Worm (Caenorhabditis elegans) whole organism, L2 larva: Measurements from ENCODE around the gene dcaf-13.

Experiments used
- C34F6.9 ChIP-seq: fragments of 150-350 bp; optimal IDR thresholded peaks from 2 replicates; lab custom pipeline; 2014; ENCODE audit warnings: missing biosample characterization, missing genetic modification characterization
- F13H6.1 ChIP-seq: sonication (generic microtip); optimal IDR thresholded peaks from 2 replicates; lab custom pipeline; 2016; ENCODE audit warnings: missing genetic modification characterization, missing compliant biosample characterization
- ZK546.5 ChIP-seq: sonication (generic microtip); optimal IDR thresholded peaks from 2 replicates; lab custom pipeline; 2017; ENCODE audit warnings: missing biosample characterization, missing genetic modification characterization
- aly-2 ChIP-seq: fragments of 150-350 bp; optimal IDR thresholded peaks from 2 replicates; lab custom pipeline; 2014; ENCODE audit warnings: missing biosample characterization, missing genetic modification characterization
- ama-1 ChIP-seq: fragments of 150-350 bp; optimal IDR thresholded peaks from 2 replicates; lab custom pipeline; 2018; ENCODE audit warnings: inconsistent platforms
- ceh-82 ChIP-seq: fragments of 150-350 bp; optimal IDR thresholded peaks from 2 replicates; lab custom pipeline; 2014; ENCODE audit warnings: missing biosample characterization, missing genetic modification characterization
- crh-2 ChIP-seq: sonication (generic microtip); optimal IDR thresholded peaks from 2 replicates; lab custom pipeline; 2017; ENCODE audit warnings: missing biosample characterization, missing genetic modification characterization
- egl-27 ChIP-seq: sonication (generic microtip); optimal IDR thresholded peaks from 3 replicates; lab custom pipeline; 2017; ENCODE audit warnings: missing biosample characterization, missing genetic modification reagents, missing genetic modification characterization
- elt-1 ChIP-seq: fragments of 150-350 bp; optimal IDR thresholded peaks from 2 replicates; lab custom pipeline; 2014; ENCODE audit warnings: missing biosample characterization, missing genetic modification characterization
- elt-3 ChIP-seq: sonication (generic microtip); optimal IDR thresholded peaks from 2 replicates; lab custom pipeline; 2017; ENCODE audit warnings: missing biosample characterization, missing genetic modification characterization
- fos-1 ChIP-seq: fragments of 150-350 bp; optimal IDR thresholded peaks from 2 replicates; lab custom pipeline; 2014; ENCODE audit warnings: missing biosample characterization, missing genetic modification characterization
- gmeb-1 ChIP-seq: fragments of 150-350 bp; optimal IDR thresholded peaks from 2 replicates; lab custom pipeline; 2014; ENCODE audit warnings: missing biosample characterization, missing genetic modification characterization
- lin-11 ChIP-seq: fragments of 150-350 bp; sonication (generic microtip); optimal IDR thresholded peaks from 2 replicates; lab custom pipeline; 2014; ENCODE audit warnings: missing biosample characterization, missing genetic modification characterization, inconsistent platforms, mixed read lengths
- lin-13 ChIP-seq: fragments of 150-350 bp; optimal IDR thresholded peaks from 2 replicates; lab custom pipeline; 2014; ENCODE audit warnings: missing biosample characterization, missing genetic modification reagents, missing genetic modification characterization
- lin-39 ChIP-seq: fragments of 150-350 bp; optimal IDR thresholded peaks from 2 replicates; lab custom pipeline; 2014; ENCODE audit warnings: missing biosample characterization, missing genetic modification reagents, missing genetic modification characterization
- lsy-2 ChIP-seq, 2 experiments: fragments of 150-350 bp in 1 of 2; sonication (generic microtip) in 1 of 2; optimal IDR thresholded peaks; 2 replicates each; lab custom pipeline; 2014 to 2017; ENCODE audit warnings: missing biosample characterization in 2 of 2, missing genetic modification characterization in 2 of 2
- mdl-1 ChIP-seq, 2 experiments: fragments of 150-350 bp in 1 of 2; sonication (generic microtip) in 1 of 2; optimal IDR thresholded peaks; 2 replicates each; lab custom pipeline; 2017; ENCODE audit warnings: missing biosample characterization in 2 of 2, missing genetic modification characterization in 2 of 2
- nhr-11 ChIP-seq: fragments of 150-350 bp; optimal IDR thresholded peaks from 2 replicates; lab custom pipeline; 2014; ENCODE audit warnings: missing biosample characterization, missing genetic modification characterization
- nhr-12 ChIP-seq: fragments of 150-350 bp; optimal IDR thresholded peaks from 2 replicates; lab custom pipeline; 2014; ENCODE audit warnings: missing biosample characterization, missing genetic modification characterization
- nhr-21 ChIP-seq: fragments of 150-350 bp; optimal IDR thresholded peaks from 2 replicates; lab custom pipeline; 2014; ENCODE audit warnings: missing biosample characterization, missing genetic modification characterization
- nhr-237 ChIP-seq: fragments of 150-350 bp; optimal IDR thresholded peaks from 2 replicates; lab custom pipeline; 2014; ENCODE audit warnings: missing biosample characterization, missing genetic modification characterization
- nhr-25 ChIP-seq: fragments of 150-350 bp; sonication (generic microtip); optimal IDR thresholded peaks from 3 replicates; lab custom pipeline; 2014; ENCODE audit warnings: missing biosample characterization, missing genetic modification characterization
- nhr-6 ChIP-seq: fragments of 150-350 bp; optimal IDR thresholded peaks from 2 replicates; lab custom pipeline; 2014; ENCODE audit warnings: missing biosample characterization, missing genetic modification characterization
- nhr-77 ChIP-seq: fragments of 150-350 bp; optimal IDR thresholded peaks from 2 replicates; lab custom pipeline; 2014; ENCODE audit warnings: missing biosample characterization, missing genetic modification characterization
- sem-4 ChIP-seq: fragments of 150-350 bp; optimal IDR thresholded peaks from 2 replicates; lab custom pipeline; 2014; ENCODE audit warnings: missing biosample characterization, missing genetic modification reagents, missing genetic modification characterization
- skn-1 ChIP-seq: sonication (generic microtip); optimal IDR thresholded peaks from 2 replicates; lab custom pipeline; 2017; ENCODE audit warnings: missing biosample characterization, missing genetic modification characterization
- sma-3 ChIP-seq: sonication (generic microtip); optimal IDR thresholded peaks from 2 replicates; lab custom pipeline; 2016; ENCODE audit warnings: missing genetic modification reagents, missing genetic modification characterization, missing compliant biosample characterization
- snpc-4 ChIP-seq: fragments of 150-350 bp; optimal IDR thresholded peaks from 2 replicates; lab custom pipeline; 2014; ENCODE audit warnings: missing biosample characterization, missing genetic modification characterization
- unc-39 ChIP-seq: fragments of 150-350 bp; optimal IDR thresholded peaks from 2 replicates; lab custom pipeline; 2014; ENCODE audit warnings: missing biosample characterization, missing genetic modification characterization
- unc-55 ChIP-seq: fragments of 150-350 bp; sonication (generic microtip); optimal IDR thresholded peaks from 3 replicates; lab custom pipeline; 2014; ENCODE audit warnings: missing biosample characterization, missing genetic modification reagents, missing genetic modification characterization
- unc-62 ChIP-seq: fragments of 150-350 bp; optimal IDR thresholded peaks from 2 replicates; lab custom pipeline; 2014; ENCODE audit warnings: missing biosample characterization, missing genetic modification reagents, missing genetic modification characterization
- ztf-1 ChIP-seq: fragments of 200-800 bp; sonication (Bioruptor generic); conservative IDR thresholded peaks from 2 replicates; pipeline ENCODE4 v1.3.6; 2022; ENCODE audit warnings: missing genetic modification characterization, missing compliant biosample characterization
- ztf-11 ChIP-seq: sonication (generic microtip); optimal IDR thresholded peaks from 2 replicates; lab custom pipeline; 2017; ENCODE audit warnings: missing biosample characterization, missing genetic modification characterization

The dcaf-13 gene

ce11 chrII:4441278-4441677 lies 16.6 kb upstream of the dcaf-13 start:
- TF ChIP-seq sem-4 (tag; lab: Kevin White, UChicago) = no peak
- TF ChIP-seq aly-2 (tag; lab: Kevin White, UChicago) = no peak
- TF ChIP-seq C34F6.9 (tag; lab: Kevin White, UChicago) = no peak
- no peak for TF ChIP-seq lin-13 (GFP tag; lab: Kevin White, UChicago)
- no peak for TF ChIP-seq ztf-1
- no peak for TF ChIP-seq unc-39 (tag; lab: Kevin White, UChicago)
- no peak for TF ChIP-seq F13H6.1 (tag; lab: Kevin White, UChicago)
- no peak for TF ChIP-seq unc-55
- no peak for TF ChIP-seq elt-3 (tag; lab: Kevin White, UChicago)

DNA sequence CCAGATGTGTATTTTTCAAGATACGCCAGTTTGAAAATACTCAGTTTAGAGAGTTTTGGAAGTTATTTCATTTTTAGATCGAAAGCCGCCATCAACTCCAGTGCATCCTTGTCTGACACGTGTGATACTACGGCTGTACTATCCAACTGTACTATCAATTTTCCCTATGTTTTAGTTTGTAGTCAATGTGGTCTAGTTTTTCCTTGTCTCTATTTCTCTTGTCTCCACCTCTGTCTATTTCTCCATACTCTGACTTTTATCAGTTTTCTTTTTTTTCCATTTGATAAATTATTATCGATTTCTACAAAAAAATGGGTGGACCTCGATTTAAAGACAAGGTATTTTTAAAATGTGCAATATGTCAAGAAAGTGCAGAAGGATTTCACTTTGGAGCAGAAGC lies 13.9 kb upstream of the dcaf-13 start, which contains the start of gene nhr-16:
Gene nhr-16 (plus strand): TSS at position 205 of the 400 bp plus-strand sequence.
- TF ChIP-seq unc-39 (tag; lab: Kevin White, UChicago) (no peak), nhr-11 (no peak), gmeb-1 (no peak), snpc-4 (tag; lab: Kevin White, UChicago) (no peak), nhr-77 (tag; lab: Kevin White, UChicago) (no peak), mdl-1 (tag; optimal IDR thresholded peaks at IDR 0.05; lab: Kevin White, UChicago) (no peak), lsy-2 (tag; optimal IDR thresholded peaks at IDR 0.05; lab: Kevin White, UChicago) (no peak), crh-2 (tag; lab: Kevin White, UChicago) (no peak)
- TF ChIP-seq, all 48 proteins: peak for 0

DNA sequence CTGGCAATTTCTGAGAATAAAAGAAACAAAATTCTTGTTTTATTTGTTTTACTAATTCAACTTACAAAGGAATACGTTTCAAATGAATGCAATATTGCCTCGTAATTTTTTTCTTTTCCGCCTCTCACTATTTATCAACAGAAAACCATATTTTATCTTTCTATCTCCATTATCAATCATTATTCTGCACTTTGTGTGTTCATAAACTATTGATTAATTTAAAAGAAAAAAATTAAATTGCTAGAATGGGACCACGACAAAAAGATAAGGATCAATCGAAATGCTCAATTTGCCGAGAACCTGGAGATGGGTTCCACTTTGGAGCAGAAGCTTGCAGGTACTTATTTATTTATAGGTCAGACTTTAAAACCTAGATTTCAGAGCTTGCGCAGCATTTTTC lies 10.4 kb upstream of the dcaf-13 start, which contains the start of gene nhr-273:
Gene nhr-273 (plus strand): TSS at position 167 of the 400 bp plus-strand sequence.
- TF ChIP-seq nhr-25 (tag; lab: Kevin White, UChicago) (no peak), nhr-77 (tag; lab: Kevin White, UChicago) (no peak), ama-1 (lab: Kevin White, UChicago) (no peak), sma-3 (GFP tag; lab: Kevin White, UChicago) (peak; percentile 7), crh-2 (tag; lab: Kevin White, UChicago) (peak; percentile 1), unc-62 (no peak), lin-11 (tag; lab: Kevin White, UChicago) (no peak), fos-1 (tag; lab: Kevin White, UChicago) (peak; percentile 2)

DNA sequence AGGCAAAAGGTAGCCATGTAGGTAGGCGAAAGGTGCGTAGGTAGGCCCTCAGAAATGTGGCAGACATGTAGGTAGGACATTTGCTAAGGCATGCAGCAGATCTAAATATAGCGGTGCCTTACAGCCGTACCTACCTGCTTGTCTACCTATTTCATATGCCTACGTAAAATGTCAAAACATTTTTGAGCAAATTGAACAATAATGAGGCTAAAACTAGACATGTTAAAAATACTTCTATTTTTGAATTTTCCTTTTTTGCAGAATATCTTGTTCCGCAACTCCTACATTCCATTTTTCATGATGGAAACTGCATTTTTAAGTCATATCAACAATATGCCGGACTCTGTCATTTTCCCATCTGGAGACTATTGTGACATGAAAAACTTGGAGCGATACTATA lies 9.6 kb upstream of the dcaf-13 start:
- TF ChIP-seq unc-62 (no peak), lin-11 (tag; lab: Kevin White, UChicago) (no peak), lin-39 (tag; lab: Kevin White, UChicago) (no peak), egl-27 (no peak), sma-3 (GFP tag; lab: Kevin White, UChicago) (no peak), snpc-4 (tag; lab: Kevin White, UChicago) (no peak), nhr-12 (tag; lab: Kevin White, UChicago) (no peak), nhr-77 (tag; lab: Kevin White, UChicago) (no peak), ceh-82 (tag; lab: Kevin White, UChicago) (no peak), nhr-6 (no peak), C34F6.9 (tag; lab: Kevin White, UChicago) (no peak), ztf-11 (tag; lab: Kevin White, UChicago) (no peak), lin-13 (GFP tag; lab: Kevin White, UChicago) (no peak), ZK546.5 (tag; lab: Kevin White, UChicago) (no peak), nhr-21 (tag; lab: Kevin White, UChicago) (no peak), ama-1 (lab: Kevin White, UChicago) (no peak), nhr-25 (tag; lab: Kevin White, UChicago) (no peak)

DNA sequence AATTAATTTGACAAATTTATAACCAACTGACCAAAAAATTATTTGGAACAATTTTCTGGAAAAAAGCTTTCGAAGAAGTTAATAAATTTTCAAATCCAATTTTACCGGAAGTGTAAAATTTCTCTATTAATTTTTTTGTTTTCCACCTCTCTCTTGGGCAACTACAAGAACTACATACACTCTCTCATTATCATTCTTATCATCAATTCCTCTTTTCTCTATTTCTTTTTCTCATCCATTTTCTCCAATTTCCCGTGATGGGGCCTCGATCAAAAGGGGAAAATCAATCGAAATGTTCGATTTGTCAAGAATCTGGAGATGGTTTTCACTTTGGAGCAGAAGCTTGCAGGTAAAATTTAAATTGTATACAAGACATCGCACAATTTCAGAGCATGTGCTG lies 8.4 kb upstream of the dcaf-13 start, which contains the start of gene nhr-109:
Gene nhr-109 (plus strand): TSS at position 222 of the 400 bp plus-strand sequence.
- TF ChIP-seq elt-1 (tag; lab: Kevin White, UChicago) (no peak), ama-1 (lab: Kevin White, UChicago) (peak; percentile 3), aly-2 (tag; lab: Kevin White, UChicago) (no peak), skn-1 (tag; lab: Kevin White, UChicago) (no peak), lin-13 (GFP tag; lab: Kevin White, UChicago) (no peak), F13H6.1 (tag; lab: Kevin White, UChicago) (no peak), nhr-77 (tag; lab: Kevin White, UChicago) (no peak), gmeb-1 (peak; percentile 12), fos-1 (tag; lab: Kevin White, UChicago) (peak; percentile 42), nhr-237 (tag; lab: Kevin White, UChicago) (no peak)
